Worm (Caenorhabditis elegans) whole organism, L2 larva: ENCODE results near the gene bud-31.

Experiments
- C34F6.9 ChIP-seq: fragments of 150-350 bp; optimal IDR thresholded peaks from 2 replicates; lab custom pipeline; 2014; ENCODE audit warnings: missing biosample characterization, missing genetic modification characterization
- F13H6.1 ChIP-seq: sonication (generic microtip); optimal IDR thresholded peaks from 2 replicates; lab custom pipeline; 2016; ENCODE audit warnings: missing genetic modification characterization, missing compliant biosample characterization
- R02D3.7 ChIP-seq: fragments of 150-350 bp; optimal IDR thresholded peaks from 2 replicates; lab custom pipeline; 2014; ENCODE audit warnings: missing biosample characterization, missing genetic modification characterization
- Y55F3AM.14 ChIP-seq: fragments of 200-800 bp; sonication (Bioruptor generic); optimal IDR thresholded peaks from 2 replicates; lab custom pipeline; 2018; ENCODE audit warnings: mild to moderate bottlenecking, missing genetic modification characterization, missing compliant biosample characterization
- ZK546.5 ChIP-seq: sonication (generic microtip); optimal IDR thresholded peaks from 2 replicates; lab custom pipeline; 2017; ENCODE audit warnings: missing biosample characterization, missing genetic modification characterization
- alr-1 ChIP-seq: fragments of 150-350 bp; optimal IDR thresholded peaks from 2 replicates; lab custom pipeline; 2014; ENCODE audit warnings: missing biosample characterization, missing genetic modification characterization
- aly-2 ChIP-seq: fragments of 150-350 bp; optimal IDR thresholded peaks from 2 replicates; lab custom pipeline; 2014; ENCODE audit warnings: missing biosample characterization, missing genetic modification characterization
- ceh-16 ChIP-seq: fragments of 150-350 bp; optimal IDR thresholded peaks from 2 replicates; lab custom pipeline; 2014; ENCODE audit warnings: missing biosample characterization, missing genetic modification characterization
- ceh-82 ChIP-seq: fragments of 150-350 bp; optimal IDR thresholded peaks from 2 replicates; lab custom pipeline; 2014; ENCODE audit warnings: missing biosample characterization, missing genetic modification characterization
- crh-2 ChIP-seq: sonication (generic microtip); optimal IDR thresholded peaks from 2 replicates; lab custom pipeline; 2017; ENCODE audit warnings: missing biosample characterization, missing genetic modification characterization
- elt-1 ChIP-seq: fragments of 150-350 bp; optimal IDR thresholded peaks from 2 replicates; lab custom pipeline; 2014; ENCODE audit warnings: missing biosample characterization, missing genetic modification characterization
- elt-3 ChIP-seq: sonication (generic microtip); optimal IDR thresholded peaks from 2 replicates; lab custom pipeline; 2017; ENCODE audit warnings: missing biosample characterization, missing genetic modification characterization
- fos-1 ChIP-seq: fragments of 150-350 bp; optimal IDR thresholded peaks from 2 replicates; lab custom pipeline; 2014; ENCODE audit warnings: missing biosample characterization, missing genetic modification characterization
- gmeb-1 ChIP-seq: fragments of 150-350 bp; optimal IDR thresholded peaks from 2 replicates; lab custom pipeline; 2014; ENCODE audit warnings: missing biosample characterization, missing genetic modification characterization
- lin-11 ChIP-seq: fragments of 150-350 bp; sonication (generic microtip); optimal IDR thresholded peaks from 2 replicates; lab custom pipeline; 2014; ENCODE audit warnings: missing biosample characterization, missing genetic modification characterization, inconsistent platforms, mixed read lengths
- lin-13 ChIP-seq: fragments of 150-350 bp; optimal IDR thresholded peaks from 2 replicates; lab custom pipeline; 2014; ENCODE audit warnings: missing biosample characterization, missing genetic modification reagents, missing genetic modification characterization
- lsy-2 ChIP-seq, 2 experiments: fragments of 150-350 bp in 1 of 2; sonication (generic microtip) in 1 of 2; optimal IDR thresholded peaks; 2 replicates each; lab custom pipeline; 2014 to 2017; ENCODE audit warnings: missing biosample characterization in 2 of 2, missing genetic modification characterization in 2 of 2
- mab-5 ChIP-seq: fragments of 150-350 bp; optimal IDR thresholded peaks from 2 replicates; lab custom pipeline; 2014; ENCODE audit warnings: missing biosample characterization, missing genetic modification characterization
- mbf-1 ChIP-seq: sonication (generic microtip); optimal IDR thresholded peaks from 2 replicates; lab custom pipeline; 2017; ENCODE audit warnings: missing biosample characterization, missing genetic modification characterization
- nhr-11 ChIP-seq: fragments of 150-350 bp; optimal IDR thresholded peaks from 2 replicates; lab custom pipeline; 2014; ENCODE audit warnings: missing biosample characterization, missing genetic modification characterization
- nhr-12 ChIP-seq: fragments of 150-350 bp; optimal IDR thresholded peaks from 2 replicates; lab custom pipeline; 2014; ENCODE audit warnings: missing biosample characterization, missing genetic modification characterization
- nhr-129 ChIP-seq: fragments of 150-350 bp; optimal IDR thresholded peaks from 2 replicates; lab custom pipeline; 2014; ENCODE audit warnings: missing biosample characterization, missing genetic modification characterization
- nhr-21 ChIP-seq: fragments of 150-350 bp; optimal IDR thresholded peaks from 2 replicates; lab custom pipeline; 2014; ENCODE audit warnings: missing biosample characterization, missing genetic modification characterization
- nhr-237 ChIP-seq: fragments of 150-350 bp; optimal IDR thresholded peaks from 2 replicates; lab custom pipeline; 2014; ENCODE audit warnings: missing biosample characterization, missing genetic modification characterization
- nhr-6 ChIP-seq: fragments of 150-350 bp; optimal IDR thresholded peaks from 2 replicates; lab custom pipeline; 2014; ENCODE audit warnings: missing biosample characterization, missing genetic modification characterization
- nhr-77 ChIP-seq: fragments of 150-350 bp; optimal IDR thresholded peaks from 2 replicates; lab custom pipeline; 2014; ENCODE audit warnings: missing biosample characterization, missing genetic modification characterization
- peb-1 ChIP-seq: fragments of 150-350 bp; optimal IDR thresholded peaks from 2 replicates; lab custom pipeline; 2014; ENCODE audit warnings: missing biosample characterization, missing genetic modification characterization
- sma-3 ChIP-seq: sonication (generic microtip); optimal IDR thresholded peaks from 2 replicates; lab custom pipeline; 2016; ENCODE audit warnings: missing genetic modification reagents, missing genetic modification characterization, missing compliant biosample characterization
- sma-9 ChIP-seq, 2 experiments: fragments of 150-350 bp in 1 of 2; sonication (generic microtip) in 1 of 2; optimal IDR thresholded peaks; 2 replicates each; lab custom pipeline; 2014 to 2016; ENCODE audit warnings: missing genetic modification characterization in 2 of 2, mild to moderate bottlenecking in 1 of 2, missing biosample characterization in 1 of 2, missing compliant biosample characterization in 1 of 2, missing genetic modification reagents in 1 of 2, moderate library complexity in 1 of 2
- snpc-4 ChIP-seq: fragments of 150-350 bp; optimal IDR thresholded peaks from 2 replicates; lab custom pipeline; 2014; ENCODE audit warnings: missing biosample characterization, missing genetic modification characterization
- unc-62 ChIP-seq: fragments of 150-350 bp; optimal IDR thresholded peaks from 2 replicates; lab custom pipeline; 2014; ENCODE audit warnings: missing biosample characterization, missing genetic modification reagents, missing genetic modification characterization
- zag-1 ChIP-seq: fragments of 150-350 bp; optimal IDR thresholded peaks from 2 replicates; lab custom pipeline; 2014; ENCODE audit warnings: missing biosample characterization, missing genetic modification characterization
- ztf-1 ChIP-seq: fragments of 200-800 bp; sonication (Bioruptor generic); conservative IDR thresholded peaks from 2 replicates; pipeline ENCODE4 v1.3.6; 2022; ENCODE audit warnings: missing genetic modification characterization, missing compliant biosample characterization
- ztf-11 ChIP-seq: sonication (generic microtip); optimal IDR thresholded peaks from 2 replicates; lab custom pipeline; 2017; ENCODE audit warnings: missing biosample characterization, missing genetic modification characterization
- ztf-4 ChIP-seq: fragments of 150-350 bp; optimal IDR thresholded peaks from 2 replicates; lab custom pipeline; 2014; ENCODE audit warnings: missing biosample characterization, missing genetic modification characterization

Gene bud-31

DNA sequence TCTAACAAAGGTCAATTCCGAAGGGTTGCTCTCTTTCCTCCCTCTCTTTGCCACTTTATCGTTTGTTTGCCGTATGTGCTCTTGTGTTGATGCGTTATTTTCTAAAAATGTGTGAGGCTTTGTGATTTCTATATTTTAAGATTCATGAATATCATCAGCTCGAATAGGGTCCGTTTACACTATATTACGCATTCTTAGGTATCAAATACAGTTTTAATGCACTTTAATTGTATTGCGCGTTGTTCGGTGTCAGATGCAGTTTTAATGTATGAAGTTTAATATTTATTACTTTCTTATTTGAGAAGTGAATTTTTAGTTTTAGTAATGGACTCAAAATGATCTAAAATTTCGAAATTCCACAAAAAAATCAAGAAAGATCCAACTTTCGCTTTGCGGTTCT is at the start of gene bud-31:
Gene bud-31 (minus strand): TSS at position 101 of the 400 bp plus-strand sequence.
- TF ChIP-seq nhr-12 (tag; lab: Kevin White, UChicago) (no peak), snpc-4 (tag; lab: Kevin White, UChicago) (no peak), fos-1 (tag; lab: Kevin White, UChicago) (no peak), nhr-6 (no peak), ceh-82 (tag; lab: Kevin White, UChicago) (no peak), lin-11 (tag; lab: Kevin White, UChicago) (no peak), ztf-11 (tag; lab: Kevin White, UChicago) (no peak), lin-13 (GFP tag; lab: Kevin White, UChicago) (no peak), peb-1 (tag; lab: Kevin White, UChicago) (no peak), nhr-129 (tag; lab: Kevin White, UChicago) (no peak), nhr-77 (tag; lab: Kevin White, UChicago) (no peak), gmeb-1 (tag; lab: Kevin White, UChicago) (no peak), ztf-1 (GFP tag; lab: Robert Waterston, UW) (no peak)

DNA sequence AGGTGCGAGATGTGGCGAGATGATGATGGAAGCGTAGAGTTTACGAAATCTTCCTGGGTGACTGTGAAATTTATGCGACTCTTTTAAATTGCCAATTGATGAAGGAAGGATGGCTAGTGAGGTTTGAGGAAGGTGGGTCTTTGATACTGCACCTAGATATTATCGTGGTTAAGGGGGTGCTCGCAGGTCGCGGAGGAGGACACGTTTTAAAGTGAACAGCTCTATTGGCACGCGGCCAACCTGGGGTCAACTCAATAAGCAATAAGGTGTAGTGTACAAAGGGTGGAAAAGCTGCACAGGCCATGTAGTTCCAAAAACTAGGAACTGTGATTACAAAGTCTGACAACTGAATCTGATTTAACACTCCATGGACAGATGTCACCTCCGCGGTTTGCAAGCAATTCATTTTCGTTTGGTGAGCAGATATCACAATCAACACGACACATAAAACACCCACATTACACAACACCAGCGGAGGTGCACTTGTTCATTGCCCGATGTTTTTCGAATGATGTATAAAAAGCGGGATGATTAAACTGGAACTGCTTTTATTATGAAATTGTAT is 49.1 kb upstream of the bud-31 start:
- TF ChIP-seq ceh-16 (tag; lab: Kevin White, UChicago) (no peak), Y55F3AM.14 (GFP tag; lab: Kevin White, UChicago) (no peak), ZK546.5 (tag; lab: Kevin White, UChicago) (no peak), nhr-11 (tag; lab: Kevin White, UChicago) (no peak), ztf-1 (GFP tag; lab: Robert Waterston, UW) (no peak), unc-62 (GFP tag; lab: Kevin White, UChicago) (no peak), lin-13 (GFP tag; lab: Kevin White, UChicago) (no peak), alr-1 (tag; lab: Kevin White, UChicago) (no peak), mab-5 (tag; lab: Kevin White, UChicago) (no peak), nhr-237 (tag; lab: Kevin White, UChicago) (no peak), ztf-11 (tag; lab: Kevin White, UChicago) (no peak), F13H6.1 (tag; lab: Kevin White, UChicago) (no peak), snpc-4 (tag; lab: Kevin White, UChicago) (no peak)

- TF ChIP-seq ceh-16 (tag; lab: Kevin White, UChicago) (no peak), C34F6.9 (peak; percentile 41), snpc-4 (tag; lab: Kevin White, UChicago) (no peak), elt-3 (tag; lab: Kevin White, UChicago) (no peak), ztf-4 (tag; lab: Kevin White, UChicago) (no peak), sma-3 (GFP tag; lab: Kevin White, UChicago) (no peak), aly-2 (tag; lab: Kevin White, UChicago) (no peak), nhr-11 (tag; lab: Kevin White, UChicago) (no peak), nhr-21 (tag; lab: Kevin White, UChicago) (no peak), F13H6.1 (tag; lab: Kevin White, UChicago) (peak; percentile 72), sma-9 (GFP tag; optimal IDR thresholded peaks at IDR 0.05; lab: Kevin White, UChicago) (peak; percentile 10), sma-9 (tag; optimal IDR thresholded peaks at IDR 0.05; lab: Kevin White, UChicago) (no peak), nhr-129 (tag; lab: Kevin White, UChicago) (peak; percentile 59), zag-1 (tag; lab: Kevin White, UChicago) (no peak), lsy-2 (tag; optimal IDR thresholded peaks at IDR 0.05; lab: Kevin White, UChicago) (peak in 1 of 2 experiments; percentile 16)
These were observed 48.2 kb upstream of the bud-31 start for ce11 chrIII:9744525-9744924.

- TF ChIP-seq crh-2 (tag; lab: Kevin White, UChicago) = no peak
- no peak for TF ChIP-seq unc-62 (GFP tag; lab: Kevin White, UChicago)
- TF ChIP-seq ztf-1 (GFP tag; lab: Robert Waterston, UW) = no peak
- no peak for TF ChIP-seq nhr-77 (tag; lab: Kevin White, UChicago)
- TF ChIP-seq elt-1 (tag; lab: Kevin White, UChicago) = no peak
- TF ChIP-seq nhr-129 (tag; lab: Kevin White, UChicago) = no peak
- no peak for TF ChIP-seq mbf-1
- no peak for TF ChIP-seq nhr-21 (tag; lab: Kevin White, UChicago)
- no peak for TF ChIP-seq ztf-11 (tag; lab: Kevin White, UChicago)
- no peak for TF ChIP-seq R02D3.7 (tag; lab: Kevin White, UChicago)
- no peak for TF ChIP-seq snpc-4 (tag; lab: Kevin White, UChicago)
- no peak for TF ChIP-seq C34F6.9
- no peak for TF ChIP-seq nhr-6
These were observed 46.9 kb upstream of the bud-31 start, which contains the start of gene T05G5.1 for ce11 chrIII:9743239-9743638. T05G5.1 (minus strand) TSS chrIII:9743339.
